Worm (Caenorhabditis elegans) whole organism, late embryonic: ENCODE measurements around the gene F35C11.7.

Source experiments
- ceh-19 ChIP-seq: fragments of 200-800 bp; sonication (Bioruptor generic); optimal IDR thresholded peaks from 2 replicates; lab custom pipeline; 2018; ENCODE audit warnings: mild to moderate bottlenecking, missing genetic modification characterization, missing compliant biosample characterization
- ceh-34 ChIP-seq: sonication (generic microtip); optimal IDR thresholded peaks from 2 replicates; lab custom pipeline; 2016; ENCODE audit warnings: mild to moderate bottlenecking, missing genetic modification characterization, missing compliant biosample characterization
- ceh-6 ChIP-seq: fragments of 200-800 bp; sonication (Bioruptor generic); optimal IDR thresholded peaks from 2 replicates; lab custom pipeline; 2018; ENCODE audit warnings: mild to moderate bottlenecking, missing genetic modification characterization, missing compliant biosample characterization
- eyg-1 ChIP-seq: sonication (generic microtip); optimal IDR thresholded peaks from 2 replicates; lab custom pipeline; 2016; ENCODE audit warnings: missing genotype, missing genetic modification characterization, missing compliant biosample characterization
- pax-1 ChIP-seq: fragments of 150-350 bp; optimal IDR thresholded peaks from 2 replicates; lab custom pipeline; 2014; ENCODE audit warnings: missing biosample characterization, missing genetic modification characterization
- pha-4 ChIP-seq: fragments of 150-350 bp; optimal IDR thresholded peaks from 2 replicates; lab custom pipeline; 2018; ENCODE audit warnings: missing biosample characterization, missing genetic modification reagents, missing genetic modification characterization

ce11 chrII:8216433-8216832 lies 39.7 kb upstream of the F35C11.7 start, which contains the start of gene M110.3:
- TF ChIP-seq ceh-34 (tag; lab: Kevin White, UChicago): peak; percentile 32
- TF ChIP-seq pha-4: no peak
- TF ChIP-seq ceh-6: no peak
- no peak for TF ChIP-seq ceh-19 (GFP tag; lab: Kevin White, UChicago)
- no peak for TF ChIP-seq eyg-1 (tag; lab: Kevin White, UChicago)
- peak; percentile 9 for TF ChIP-seq pax-1 (tag; lab: Kevin White, UChicago)
